Worm (Caenorhabditis elegans): ENCODE measurements around the gene C54H2.4.

DNA sequence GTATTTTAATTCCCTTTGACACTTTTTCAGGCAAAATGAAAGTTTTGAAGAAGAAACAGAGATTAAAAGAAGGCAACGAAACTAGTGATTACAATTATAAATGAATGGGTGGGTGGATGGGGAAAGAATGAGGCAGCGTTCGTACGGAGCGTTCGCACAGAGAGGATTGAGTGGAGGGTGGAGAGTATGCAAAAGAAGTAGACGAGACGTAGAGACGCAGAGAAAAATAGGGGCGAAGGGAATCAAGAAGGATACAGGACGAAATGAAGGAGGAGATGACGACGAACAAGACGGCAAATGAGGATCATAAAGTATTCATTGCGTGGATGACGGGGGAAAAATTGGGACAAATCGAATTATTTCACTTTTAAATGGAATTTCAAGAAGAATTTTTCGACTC is 5.8 kb downstream of the C54H2.4 start:
- TF ChIP-seq elt-3 (tag; optimal IDR thresholded peaks at IDR 0.05) (no peak), pha-4 (tag; optimal IDR thresholded peaks at IDR 0.05) (peak; percentile 2), skn-1 (tag; optimal IDR thresholded peaks at IDR 0.05) (no peak), nhr-77 (tag; optimal IDR thresholded peaks at IDR 0.05) (no peak)

All from whole organism, L3 larva.